Worm (Caenorhabditis elegans) whole organism, young adult: Measurements from ENCODE around the gene C34D4.4.

ENCODE experiments used
- D2030.7 ChIP-seq: fragments of 200-800 bp; sonication (Bioruptor generic); IDR thresholded peaks from 2 replicates; pipeline ENCODE4 v1.3.6; 2022; ENCODE audit warnings: missing genetic modification reagents, missing genetic modification characterization, missing compliant biosample characterization
- ama-1 ChIP-seq, 3 experiments: fragments of 150-350 bp in 1 of 3; sonication (generic microtip) in 2 of 3; optimal IDR thresholded peaks; 2 replicates each; lab custom pipeline; 2014 to 2018; ENCODE audit warnings: missing biosample characterization in 2 of 3, missing genetic modification characterization in 2 of 3, missing genetic modification reagents in 2 of 3
- ccch-3 ChIP-seq: fragments of 200-800 bp; sonication (Bioruptor generic); optimal IDR thresholded peaks from 2 replicates; lab custom pipeline; 2018; ENCODE audit warnings: mild to moderate bottlenecking, missing genetic modification characterization, missing compliant biosample characterization
- ceh-79 ChIP-seq: sonication (generic microtip); optimal IDR thresholded peaks from 2 replicates; lab custom pipeline; 2017; ENCODE audit warnings: mild to moderate bottlenecking, missing genetic modification characterization, missing compliant biosample characterization
- dpl-1 ChIP-seq: fragments of 150-350 bp; optimal IDR thresholded peaks from 2 replicates; lab custom pipeline; 2014; ENCODE audit warnings: missing biosample characterization, missing genetic modification reagents, missing genetic modification characterization
- hrde-1 ChIP-seq: sonication (generic microtip); optimal IDR thresholded peaks from 2 replicates; lab custom pipeline; 2016; ENCODE audit warnings: missing genetic modification characterization, mild to moderate bottlenecking, missing compliant biosample characterization, moderate library complexity, missing genotype, missing genetic modification reagents, borderline replicate concordance
- lin-26 ChIP-seq: fragments of 200-800 bp; sonication (Bioruptor generic); IDR thresholded peaks from 2 replicates; pipeline ENCODE4 v1.3.6; 2022; ENCODE audit warnings: missing genetic modification reagents, missing genetic modification characterization, missing compliant biosample characterization
- nhr-120 ChIP-seq: fragments of 200-800 bp; sonication (Bioruptor generic); IDR thresholded peaks from 2 replicates; pipeline ENCODE4 v1.3.6; 2022; ENCODE audit warnings: missing genetic modification characterization, missing compliant biosample characterization
- snpc-1.3 ChIP-seq: sonication (generic microtip); optimal IDR thresholded peaks from 2 replicates; lab custom pipeline; 2017; ENCODE audit warnings: missing genetic modification characterization, mild to moderate bottlenecking, missing compliant biosample characterization, antibody characterized with exemption, moderate library complexity, missing genotype, missing genetic modification reagents; ENCODE audit not compliant: insufficient read depth
- snpc-4 ChIP-seq, 5 experiments: fragments of 150-350 bp in 1 of 5; sonication (generic microtip) in 4 of 5; optimal IDR thresholded peaks; 2 replicates each; lab custom pipeline; 2014 to 2018; ENCODE audit warnings: missing genetic modification characterization in 5 of 5, missing biosample characterization in 3 of 5, antibody characterized with exemption in 2 of 5, mild to moderate bottlenecking in 2 of 5, missing compliant biosample characterization in 2 of 5, missing genotype in 2 of 5, moderate library complexity in 2 of 5, missing genetic modification reagents in 1 of 5
- sptf-2 ChIP-seq: fragments of 200-800 bp; sonication (Bioruptor generic); optimal IDR thresholded peaks from 2 replicates; lab custom pipeline; 2018; ENCODE audit warnings: mild to moderate bottlenecking, missing genetic modification characterization, missing compliant biosample characterization
- tbp1 ChIP-seq: fragments of 200-800 bp; sonication (Bioruptor generic); optimal IDR thresholded peaks from 2 replicates; lab custom pipeline; 2018; ENCODE audit warnings: mild to moderate bottlenecking, missing genetic modification characterization, missing compliant biosample characterization

- no peak for TF ChIP-seq hrde-1 (tag; lab: Kevin White, UChicago)
- no peak for TF ChIP-seq sptf-2 (GFP tag; lab: Kevin White, UChicago)
- no peak for TF ChIP-seq ccch-3 (GFP tag; lab: Kevin White, UChicago)
- no peak for TF ChIP-seq tbp1 (GFP tag; lab: Kevin White, UChicago)
- no peak for TF ChIP-seq ceh-79 (tag; lab: Kevin White, UChicago)
- TF ChIP-seq D2030.7 (GFP tag; lab: Robert Waterston, UW) = no peak
- TF ChIP-seq dpl-1 = no peak
- no peak for TF ChIP-seq snpc-4 (GFP tag; optimal IDR thresholded peaks at IDR 0.05; lab: Kevin White, UChicago)
- peak in 1 of 4 experiments; percentile 3 for TF ChIP-seq snpc-4 (tag; optimal IDR thresholded peaks at IDR 0.05; lab: Kevin White, UChicago)
- TF ChIP-seq nhr-120 (GFP tag; lab: Robert Waterston, UW) = no peak
- no peak for TF ChIP-seq snpc-1.3 (tag; lab: Kevin White, UChicago)
- no peak for TF ChIP-seq ama-1 (optimal IDR thresholded peaks at IDR 0.05; lab: Kevin White, UChicago)
- no peak for TF ChIP-seq ama-1 (GFP tag; optimal IDR thresholded peaks at IDR 0.05; lab: Kevin White, UChicago)
- TF ChIP-seq lin-26 (GFP tag; lab: Robert Waterston, UW) = no peak
Observed at ce11 chrIV:7133140-7133539, 16.0 kb upstream of the C34D4.4 start, which contains the start of gene cyn-12.
